Worm (Caenorhabditis elegans): ENCODE measurements around the gene Y57G7A.3.

The Y57G7A.3 gene

DNA sequence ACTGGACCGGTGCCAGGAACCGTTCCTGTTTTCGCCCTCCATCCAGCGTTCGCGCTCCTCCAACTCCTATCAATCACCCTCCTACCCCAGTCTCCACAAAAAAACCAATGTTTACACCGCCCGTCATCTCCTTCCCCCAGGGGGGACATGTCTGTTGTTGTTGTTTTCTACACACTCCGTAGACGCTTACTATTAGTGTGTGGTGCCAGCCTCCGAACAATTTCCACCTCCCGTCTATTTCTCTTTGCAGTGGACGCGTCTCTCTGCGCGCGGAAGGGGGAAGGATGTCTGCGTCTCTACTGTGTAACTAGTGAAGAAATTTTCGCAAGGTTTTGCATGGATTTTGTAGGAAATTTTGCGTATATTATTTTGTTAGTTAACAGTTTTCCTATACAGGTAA lies 43.1 kb upstream of the Y57G7A.3 start:
- TF ChIP-seq sox-4 (tag; optimal IDR thresholded peaks at IDR 0.05) (no peak), ref-2 (tag; optimal IDR thresholded peaks at IDR 0.05) (peak; percentile 72), unc-55 (GFP tag; optimal IDR thresholded peaks at IDR 0.05) (peak; percentile 79), nfya-1 (tag; optimal IDR thresholded peaks at IDR 0.05) (peak; percentile 62), ztf-16 (tag; optimal IDR thresholded peaks at IDR 0.05) (peak; percentile 39), ceh-6 (GFP tag; optimal IDR thresholded peaks at IDR 0.05) (peak; percentile 30), syd-9 (tag; optimal IDR thresholded peaks at IDR 0.05) (peak; percentile 1), F13H6.1 (tag; optimal IDR thresholded peaks at IDR 0.05) (peak; percentile 26), ceh-34 (tag; optimal IDR thresholded peaks at IDR 0.05) (peak; percentile 29), tbx-2 (tag; optimal IDR thresholded peaks at IDR 0.05) (peak; percentile 58), hlh-13 (GFP tag; optimal IDR thresholded peaks at IDR 0.05) (no peak), unc-86 (tag; optimal IDR thresholded peaks at IDR 0.05) (no peak), sdc-2 (tag; optimal IDR thresholded peaks at IDR 0.05) (no peak), nhr-232 (tag; optimal IDR thresholded peaks at IDR 0.05) (no peak), ama-1 (optimal IDR thresholded peaks at IDR 0.05) (no peak), fkh-10 (GFP tag; optimal IDR thresholded peaks at IDR 0.05) (no peak), madf-2 (tag; optimal IDR thresholded peaks at IDR 0.05) (no peak), C08G9.2 (tag; optimal IDR thresholded peaks at IDR 0.05) (peak; percentile 16), zip-5 (tag; optimal IDR thresholded peaks at IDR 0.05) (no peak), gmeb-2 (tag; optimal IDR thresholded peaks at IDR 0.05) (no peak), ets-4 (tag; optimal IDR thresholded peaks at IDR 0.05) (no peak), elt-2 (tag; optimal IDR thresholded peaks at IDR 0.05) (peak; percentile 20), dve-1 (tag; optimal IDR thresholded peaks at IDR 0.05) (peak; percentile 23), tbx-7 (tag; optimal IDR thresholded peaks at IDR 0.05) (no peak), npax-4 (tag; optimal IDR thresholded peaks at IDR 0.05) (no peak), che-1 (tag; optimal IDR thresholded peaks at IDR 0.05) (peak; percentile 4), rnt-1 (tag; optimal IDR thresholded peaks at IDR 0.05) (peak; percentile 22), ceh-30 (tag; optimal IDR thresholded peaks at IDR 0.05) (no peak), ceh-2 (tag; optimal IDR thresholded peaks at IDR 0.05) (peak; percentile 40), eyg-1 (tag; optimal IDR thresholded peaks at IDR 0.05) (no peak), ceh-45 (GFP tag; IDR thresholded peaks at IDR 0.05) (no peak), ceh-31 (tag; optimal IDR thresholded peaks at IDR 0.05) (peak; percentile 51), ceh-18 (tag; optimal IDR thresholded peaks at IDR 0.05) (peak; percentile 15), pqm-1 (tag; optimal IDR thresholded peaks at IDR 0.05) (no peak), fax-1 (tag; optimal IDR thresholded peaks at IDR 0.05) (no peak), hlh-6 (tag; optimal IDR thresholded peaks at IDR 0.05) (peak; percentile 4)

DNA sequence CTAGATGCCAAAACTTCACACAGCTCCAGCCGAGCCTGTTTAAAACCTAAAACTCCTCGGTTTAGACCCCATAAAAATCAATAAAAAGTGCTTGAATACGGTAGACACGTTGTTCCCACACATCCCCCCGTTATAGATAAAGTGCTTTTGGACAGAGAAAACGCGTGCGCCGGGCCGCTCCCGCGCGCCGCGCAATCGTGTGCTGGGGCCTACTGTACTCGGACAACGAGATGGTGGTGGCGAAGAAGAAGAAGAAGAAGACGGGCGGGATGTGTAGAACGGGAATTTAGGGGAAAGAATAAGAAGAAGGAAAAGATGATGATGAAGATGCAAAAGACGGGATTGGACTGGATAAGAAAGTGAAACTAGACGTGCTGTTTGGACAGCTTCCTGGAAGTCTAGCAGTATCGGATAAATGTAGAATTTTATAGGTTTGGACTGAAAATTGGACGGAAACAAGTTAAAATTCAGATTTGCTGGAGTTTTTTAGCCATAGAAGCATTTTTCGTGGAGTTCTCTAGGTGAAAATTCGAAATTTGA lies 41.1 kb upstream of the Y57G7A.3 start:
- TF ChIP-seq madf-2 (tag; optimal IDR thresholded peaks at IDR 0.05) = no peak
- TF ChIP-seq C08G9.2 (tag; optimal IDR thresholded peaks at IDR 0.05) = peak; percentile 2
- no peak for TF ChIP-seq F13H6.1 (tag; optimal IDR thresholded peaks at IDR 0.05)
- no peak for TF ChIP-seq ztf-16 (tag; optimal IDR thresholded peaks at IDR 0.05)
- no peak for TF ChIP-seq syd-9 (tag; optimal IDR thresholded peaks at IDR 0.05)
- TF ChIP-seq pros-1 (tag; optimal IDR thresholded peaks at IDR 0.05) = no peak
- no peak for TF ChIP-seq ttx-3 (tag; optimal IDR thresholded peaks at IDR 0.05)
- peak; percentile 28 for TF ChIP-seq mec-3 (tag; optimal IDR thresholded peaks at IDR 0.05; ENCODE audit: borderline replicate concordance)
- no peak for TF ChIP-seq ceh-18 (tag; optimal IDR thresholded peaks at IDR 0.05)
- TF ChIP-seq T23F11.4 (GFP tag; optimal IDR thresholded peaks at IDR 0.05) = no peak
- no peak for TF ChIP-seq npax-4 (tag; optimal IDR thresholded peaks at IDR 0.05)
- no peak for TF ChIP-seq pha-2 (tag; optimal IDR thresholded peaks at IDR 0.05)

DNA sequence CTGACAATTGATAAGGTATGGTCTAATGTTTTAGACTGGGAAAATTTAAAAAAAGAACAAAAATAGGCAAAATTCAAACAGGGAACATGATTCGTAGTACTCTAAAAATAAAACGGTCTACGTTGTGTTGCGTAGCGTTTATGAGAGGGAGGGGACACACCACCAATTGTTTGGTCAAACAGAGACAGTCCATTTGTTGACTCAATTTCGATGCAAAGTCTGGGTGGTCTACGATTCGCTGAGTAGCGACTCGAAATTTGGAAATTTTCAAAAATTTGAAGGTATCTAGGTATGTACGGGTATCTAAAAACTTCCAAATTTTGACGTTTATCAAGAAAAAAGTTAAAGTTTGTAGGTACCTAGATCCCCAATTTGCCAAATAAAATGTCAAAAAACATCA lies 39.8 kb upstream of the Y57G7A.3 start:
- TF ChIP-seq odd-2 (tag; optimal IDR thresholded peaks at IDR 0.05) (no peak), lin-11 (tag; optimal IDR thresholded peaks at IDR 0.05) (no peak), ceh-6 (GFP tag; optimal IDR thresholded peaks at IDR 0.05) (no peak), tbx-7 (tag; optimal IDR thresholded peaks at IDR 0.05) (no peak), ets-4 (tag; optimal IDR thresholded peaks at IDR 0.05) (no peak), hlh-8 (tag; optimal IDR thresholded peaks at IDR 0.05) (no peak), tbx-2 (tag; optimal IDR thresholded peaks at IDR 0.05) (no peak), fax-1 (tag; optimal IDR thresholded peaks at IDR 0.05) (no peak), ceh-48 (tag; optimal IDR thresholded peaks at IDR 0.05) (no peak)

Measured in whole organism, late embryonic.